Worm (Caenorhabditis elegans): ENCODE measurements around the gene M163.11.

ce11 chrX:14486503-14486902 lies 7.3 kb downstream of the M163.11 start:
- TF ChIP-seq lin-39 (tag; optimal IDR thresholded peaks at IDR 0.05) (no peak), arid-1 (GFP tag; conservative IDR thresholded peaks at IDR 0.05) (no peak), F10B5.3 (tag; optimal IDR thresholded peaks at IDR 0.05) (no peak), attf-4 (tag; optimal IDR thresholded peaks at IDR 0.05) (no peak), snpc-4 (tag; optimal IDR thresholded peaks at IDR 0.05) (no peak), zag-1 (tag; optimal IDR thresholded peaks at IDR 0.05) (no peak), nhr-76 (tag; optimal IDR thresholded peaks at IDR 0.05) (no peak), T26A8.4 (GFP tag; IDR thresholded peaks at IDR 0.05) (no peak), cey-2 (tag; optimal IDR thresholded peaks at IDR 0.05; ENCODE audit: borderline replicate concordance, insufficient read depth) (no peak), ama-1 (optimal IDR thresholded peaks at IDR 0.05) (no peak), lin-13 (GFP tag; optimal IDR thresholded peaks at IDR 0.05) (no peak), nhr-10 (tag; optimal IDR thresholded peaks at IDR 0.05) (no peak)

All from whole organism, L4 larva.